Fruit fly (Drosophila melanogaster): Measurements from ENCODE around the gene vig2.
A peak's percentile ranks its signal among the peaks of the same experiment; 100 is the strongest.

vig2 gene

dm6 chr3R:25126823-25127222 lies 3.6 kb downstream of the vig2 start (continued):
- TF ChIP-seq shn (GFP tag; optimal IDR thresholded peaks at IDR 0.05) (no peak), unc-4 (GFP tag; IDR thresholded peaks at IDR 0.05; ENCODE audit: partially characterized antibody) (no peak), org-1 (GFP tag; optimal IDR thresholded peaks at IDR 0.05) (no peak), unpg (GFP tag; optimal IDR thresholded peaks at IDR 0.05) (no peak)

dm6 chr3R:25127231-25127689 lies 4.1 kb downstream of the vig2 start, which contains the start of the genes Mocs2A, Mocs2B and Clbn:
Mocs2A (minus strand) TSS chr3R:25127359.
Mocs2B (minus strand) TSS chr3R:25127359.
Clbn (plus strand) TSS chr3R:25127502.
- 0 out of 2 replicates have a peak, but pooled peaks have one; percentile 8 for TF ChIP-seq E2f2 (GFP tag; IDR thresholded peaks at IDR 0.05)
- TF ChIP-seq CG17802 (tag; optimal IDR thresholded peaks at IDR 0.05) = no peak
- peak; percentile 18 for TF ChIP-seq CG10267 (tag; optimal IDR thresholded peaks at IDR 0.05)
- no peak for TF ChIP-seq CG3065 (GFP tag; optimal IDR thresholded peaks at IDR 0.05)
- no peak for TF ChIP-seq NC2α (GFP tag; optimal IDR thresholded peaks at IDR 0.05)
- TF ChIP-seq nom (GFP tag; optimal IDR thresholded peaks at IDR 0.05) = no peak
- TF ChIP-seq CG7357 (GFP tag; IDR thresholded peaks at IDR 0.05) = no peak
- peak; percentile 80 for TF ChIP-seq CG30020 (tag; optimal IDR thresholded peaks at IDR 0.05)
- TF ChIP-seq Gsc (GFP tag; IDR thresholded peaks at IDR 0.05) = no peak
- no peak for TF ChIP-seq Dfd (GFP tag; optimal IDR thresholded peaks at IDR 0.05)
- peak; percentile 60 for TF ChIP-seq kah (GFP tag; optimal IDR thresholded peaks at IDR 0.05)
- peak; percentile 91 for TF ChIP-seq Dll (GFP tag; IDR thresholded peaks at IDR 0.05; ENCODE audit: partially characterized antibody)
- TF ChIP-seq Bdp1 (GFP tag; optimal IDR thresholded peaks at IDR 0.05) = no peak
- TF ChIP-seq NK7.1 (GFP tag; optimal IDR thresholded peaks at IDR 0.05) = no peak
- TF ChIP-seq Rx (GFP tag; IDR thresholded peaks at IDR 0.05) = no peak
- peak; percentile 77 for TF ChIP-seq HLH4C (GFP tag; IDR thresholded peaks at IDR 0.05; ENCODE audit: partially characterized antibody)
- TF ChIP-seq CG5953 (GFP tag; IDR thresholded peaks at IDR 0.05) = no peak
- TF ChIP-seq tna (GFP tag; IDR thresholded peaks at IDR 0.05; ENCODE audit: partially characterized antibody) = peak; percentile 26; the same call in 1 of the 2 replicates
- TF ChIP-seq tup (GFP tag; optimal IDR thresholded peaks at IDR 0.05) = no peak
- no peak for TF ChIP-seq Chrac-16 (GFP tag; optimal IDR thresholded peaks at IDR 0.05)
- TF ChIP-seq CG2712 (tag; optimal IDR thresholded peaks at IDR 0.05) = no peak
- TF ChIP-seq CG11723 (GFP tag; optimal IDR thresholded peaks at IDR 0.05) = no peak
- peak; percentile 47 for TF ChIP-seq Jarid2 (GFP tag; optimal IDR thresholded peaks at IDR 0.05)
- peak; percentile 75 for TF ChIP-seq CG14860 (GFP tag; IDR thresholded peaks at IDR 0.05; ENCODE audit: partially characterized antibody)
- TF ChIP-seq CG15696 (tag; optimal IDR thresholded peaks at IDR 0.05) = no peak
- TF ChIP-seq chinmo (GFP tag; IDR thresholded peaks at IDR 0.05; ENCODE audit: partially characterized antibody) = peak; percentile 75; the same call in 1 of the 4 replicates
- TF ChIP-seq CG14710 (tag; optimal IDR thresholded peaks at IDR 0.05) = peak; percentile 28
- peak; percentile 82 for TF ChIP-seq CG16813 (GFP tag; IDR thresholded peaks at IDR 0.05; ENCODE audit: partially characterized antibody)
- TF ChIP-seq CG1603 (tag; optimal IDR thresholded peaks at IDR 0.05) = peak; percentile 48
- peak; percentile 73 for TF ChIP-seq inv (GFP tag; IDR thresholded peaks at IDR 0.05; ENCODE audit: partially characterized antibody)
- TF ChIP-seq CG11398 (GFP tag; optimal IDR thresholded peaks at IDR 0.05) = no peak
- TF ChIP-seq CG31365 (tag; optimal IDR thresholded peaks at IDR 0.05) = no peak
- TF ChIP-seq Mad (GFP tag; optimal IDR thresholded peaks at IDR 0.05) = no peak
- peak; percentile 81 for TF ChIP-seq Doc3 (GFP tag; IDR thresholded peaks at IDR 0.05; ENCODE audit: partially characterized antibody)
- TF ChIP-seq H2.0 (GFP tag; IDR thresholded peaks at IDR 0.05) = no peak
- TF ChIP-seq BEAF-32 (GFP tag; optimal IDR thresholded peaks at IDR 0.05) = peak; percentile 75
- peak; percentile 48 for TF ChIP-seq pzg (GFP tag; optimal IDR thresholded peaks at IDR 0.05)
- TF ChIP-seq ftz-f1 (GFP tag; optimal IDR thresholded peaks at IDR 0.05) = no peak
- peak; percentile 59; the same call in 1 of the 3 replicates for TF ChIP-seq hb (GFP tag; IDR thresholded peaks at IDR 0.05; ENCODE audit: partially characterized antibody)
- TF ChIP-seq crp (GFP tag; optimal IDR thresholded peaks at IDR 0.05) = peak in 1 of 2 experiments; percentile 77
- TF ChIP-seq hth (optimal IDR thresholded peaks at IDR 0.05) = no peak
- peak; percentile 81 for TF ChIP-seq sna (GFP tag; IDR thresholded peaks at IDR 0.05; ENCODE audit: partially characterized antibody)
- TF ChIP-seq lbe (GFP tag; optimal IDR thresholded peaks at IDR 0.05) = peak; percentile 12
